Worm (Caenorhabditis elegans) whole organism, young adult: ENCODE data around the gene nhr-253.

Experiments
- B0035.1 ChIP-seq: sonication (generic microtip); optimal IDR thresholded peaks from 2 replicates; lab custom pipeline; 2016; ENCODE audit warnings: missing genetic modification characterization, mild to moderate bottlenecking, missing compliant biosample characterization, missing genotype, missing genetic modification reagents
- B0261.1 ChIP-seq: sonication (generic microtip); optimal IDR thresholded peaks from 2 replicates; lab custom pipeline; 2016; ENCODE audit warnings: mild to moderate bottlenecking, missing genetic modification characterization, moderate library complexity, missing compliant biosample characterization
- F23B12.7 ChIP-seq: sonication (generic microtip); optimal IDR thresholded peaks from 2 replicates; lab custom pipeline; 2017; ENCODE audit warnings: missing genetic modification characterization, mild to moderate bottlenecking, missing compliant biosample characterization, antibody characterized with exemption, moderate library complexity; ENCODE audit not compliant: insufficient read depth
- F37B4.10 ChIP-seq: fragments of 200-800 bp; sonication (Bioruptor generic); IDR thresholded peaks from 2 replicates; pipeline ENCODE4 v1.3.6; 2022; ENCODE audit warnings: missing genetic modification characterization, missing compliant biosample characterization
- F49E8.2 ChIP-seq: sonication (generic microtip); optimal IDR thresholded peaks from 3 replicates; lab custom pipeline; 2017; ENCODE audit warnings: missing genetic modification characterization, mild to moderate bottlenecking, missing compliant biosample characterization, antibody characterized with exemption, moderate library complexity; ENCODE audit not compliant: insufficient read depth
- T07F8.4 ChIP-seq: sonication (generic microtip); optimal IDR thresholded peaks from 2 replicates; lab custom pipeline; 2016; ENCODE audit warnings: mild to moderate bottlenecking, missing genetic modification characterization, moderate library complexity, missing compliant biosample characterization
- Y53G8AR.9 ChIP-seq: fragments of 200-800 bp; sonication (Bioruptor generic); conservative IDR thresholded peaks from 2 replicates; pipeline ENCODE4 v1.3.6; 2022; ENCODE audit warnings: missing genetic modification reagents, missing genetic modification characterization, missing compliant biosample characterization
- Y56A3A.18 ChIP-seq: fragments of 200-800 bp; sonication (Bioruptor generic); IDR thresholded peaks from 2 replicates; pipeline ENCODE4 v1.3.6; 2022; ENCODE audit warnings: missing genetic modification reagents, missing genetic modification characterization, missing compliant biosample characterization
- Y79H2A.3 ChIP-seq: fragments of 200-800 bp; sonication (Bioruptor generic); conservative IDR thresholded peaks from 2 replicates; pipeline ENCODE4 v1.3.6; 2022; ENCODE audit warnings: missing genetic modification reagents, missing genetic modification characterization, missing compliant biosample characterization
- bed-1 ChIP-seq: fragments of 200-800 bp; sonication (Bioruptor generic); IDR thresholded peaks from 2 replicates; pipeline ENCODE4 v1.3.6; 2022; ENCODE audit warnings: missing genetic modification reagents, missing genetic modification characterization, missing compliant biosample characterization
- ceh-27 ChIP-seq: fragments of 200-800 bp; sonication (Bioruptor generic); optimal IDR thresholded peaks from 2 replicates; lab custom pipeline; 2018; ENCODE audit warnings: mild to moderate bottlenecking, missing genetic modification characterization, moderate library complexity, missing compliant biosample characterization
- ceh-40 ChIP-seq: fragments of 200-800 bp; sonication (Bioruptor generic); IDR thresholded peaks from 2 replicates; pipeline ENCODE4 v1.3.6; 2022; ENCODE audit warnings: missing genetic modification characterization, missing compliant biosample characterization
- ceh-79 ChIP-seq: sonication (generic microtip); optimal IDR thresholded peaks from 2 replicates; lab custom pipeline; 2017; ENCODE audit warnings: mild to moderate bottlenecking, missing genetic modification characterization, missing compliant biosample characterization
- dox-1 ChIP-seq: fragments of 200-800 bp; sonication (Bioruptor generic); IDR thresholded peaks from 2 replicates; pipeline ENCODE4 v1.3.6; 2022; ENCODE audit warnings: missing genetic modification reagents, missing genetic modification characterization, missing compliant biosample characterization
- egl-44 ChIP-seq: fragments of 200-800 bp; sonication (Bioruptor generic); IDR thresholded peaks from 2 replicates; pipeline ENCODE4 v1.3.6; 2022; ENCODE audit warnings: missing genetic modification reagents, missing genetic modification characterization, missing compliant biosample characterization
- egrh-3 ChIP-seq: fragments of 200-800 bp; sonication (Bioruptor generic); IDR thresholded peaks from 2 replicates; pipeline ENCODE4 v1.3.6; 2022; ENCODE audit warnings: missing genetic modification reagents, missing genetic modification characterization, missing compliant biosample characterization
- ets-4 ChIP-seq: fragments of 200-800 bp; sonication (Bioruptor generic); optimal IDR thresholded peaks from 2 replicates; lab custom pipeline; 2018; ENCODE audit warnings: mild to moderate bottlenecking, missing genetic modification characterization, missing compliant biosample characterization
- fkh-3 ChIP-seq: sonication (generic microtip); optimal IDR thresholded peaks from 2 replicates; lab custom pipeline; 2016; ENCODE audit warnings: mild to moderate bottlenecking, missing genetic modification characterization, missing compliant biosample characterization
- him-1 ChIP-seq: sonication (generic microtip); optimal IDR thresholded peaks from 2 replicates; lab custom pipeline; 2016; ENCODE audit warnings: missing genotype, missing genetic modification reagents, missing genetic modification characterization, missing compliant biosample characterization
- hlh-12 ChIP-seq: sonication (generic microtip); optimal IDR thresholded peaks from 2 replicates; lab custom pipeline; 2016; ENCODE audit warnings: missing genetic modification characterization, missing compliant biosample characterization
- hmg-1.2 ChIP-seq: fragments of 200-800 bp; sonication (Bioruptor generic); IDR thresholded peaks from 2 replicates; pipeline ENCODE4 v1.3.6; 2022; ENCODE audit warnings: missing genetic modification reagents, missing genetic modification characterization, missing compliant biosample characterization
- lsl-1 ChIP-seq: fragments of 200-800 bp; sonication (Bioruptor generic); optimal IDR thresholded peaks from 2 replicates; lab custom pipeline; 2018; ENCODE audit warnings: mild to moderate bottlenecking, missing genetic modification characterization, moderate library complexity, missing compliant biosample characterization
- mes-4 ChIP-seq: sonication (generic microtip); optimal IDR thresholded peaks from 2 replicates; lab custom pipeline; 2016; ENCODE audit warnings: missing genotype, missing genetic modification characterization, missing compliant biosample characterization
- nhr-27 ChIP-seq: fragments of 200-800 bp; sonication (Bioruptor generic); optimal IDR thresholded peaks from 2 replicates; lab custom pipeline; 2018; ENCODE audit warnings: mild to moderate bottlenecking, missing genetic modification characterization, moderate library complexity, missing compliant biosample characterization
- nhr-90 ChIP-seq: sonication (generic microtip); optimal IDR thresholded peaks from 2 replicates; lab custom pipeline; 2016; ENCODE audit warnings: missing genotype, mild to moderate bottlenecking, missing genetic modification characterization, missing compliant biosample characterization
- pha-4 ChIP-seq: fragments of 150-350 bp; sonication (generic microtip); optimal IDR thresholded peaks from 2 replicates; lab custom pipeline; 2014; ENCODE audit warnings: missing biosample characterization, missing genetic modification reagents, missing genetic modification characterization
- sdz-38 ChIP-seq: sonication (generic microtip); optimal IDR thresholded peaks from 2 replicates; lab custom pipeline; 2016; ENCODE audit warnings: missing genotype, missing genetic modification characterization, missing compliant biosample characterization
- tbp1 ChIP-seq: fragments of 200-800 bp; sonication (Bioruptor generic); optimal IDR thresholded peaks from 2 replicates; lab custom pipeline; 2018; ENCODE audit warnings: mild to moderate bottlenecking, missing genetic modification characterization, missing compliant biosample characterization
- unc-130 ChIP-seq: sonication (generic microtip); optimal IDR thresholded peaks from 2 replicates; lab custom pipeline; 2016; ENCODE audit warnings: missing genetic modification reagents, missing genetic modification characterization, missing compliant biosample characterization
- unc-62 ChIP-seq: fragments of 150-350 bp; optimal IDR thresholded peaks from 2 replicates; lab custom pipeline; 2014; ENCODE audit warnings: missing biosample characterization, missing genetic modification reagents, missing genetic modification characterization
- xnd-1 ChIP-seq: sonication (generic microtip); optimal IDR thresholded peaks from 2 replicates; lab custom pipeline; 2016; ENCODE audit warnings: missing genotype, missing genetic modification reagents, missing genetic modification characterization, missing compliant biosample characterization
- ztf-22 ChIP-seq: fragments of 200-800 bp; sonication (Bioruptor generic); optimal IDR thresholded peaks from 2 replicates; lab custom pipeline; 2018; ENCODE audit warnings: mild to moderate bottlenecking, missing genetic modification characterization, moderate library complexity, missing compliant biosample characterization
- ztf-25 ChIP-seq: fragments of 200-800 bp; sonication (Bioruptor generic); IDR thresholded peaks from 2 replicates; pipeline ENCODE4 v1.3.6; 2022; ENCODE audit warnings: missing genetic modification reagents, missing genetic modification characterization, missing compliant biosample characterization
- ztf-6 ChIP-seq: fragments of 200-800 bp; sonication (Bioruptor generic); IDR thresholded peaks from 2 replicates; pipeline ENCODE4 v1.3.6; 2022; ENCODE audit warnings: missing genetic modification reagents, missing genetic modification characterization, missing compliant biosample characterization

The nhr-253 gene

DNA sequence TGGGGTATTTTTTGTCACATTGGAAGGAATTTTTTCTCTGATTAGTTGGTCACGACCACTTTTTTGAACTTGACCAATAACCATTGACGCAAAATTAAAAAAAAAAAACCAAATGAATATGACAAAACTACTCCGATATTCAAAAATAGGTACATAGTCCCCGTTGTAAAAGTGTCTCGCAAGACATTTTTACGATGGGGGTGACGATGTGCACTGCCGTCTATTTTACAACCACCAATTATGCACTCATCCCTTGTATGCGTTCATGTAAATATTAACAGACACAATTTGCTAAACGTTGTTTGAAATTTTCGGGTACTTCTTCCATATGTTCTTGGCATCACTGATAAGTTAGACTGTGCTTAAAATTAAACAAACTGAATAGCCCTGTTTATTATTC, 3.3 kb downstream of the nhr-253 start, which contains the start of gene scl-27:
scl-27 (plus strand) TSS at position 301 of the 400 bp plus-strand sequence.
- TF ChIP-seq F49E8.2 (no peak), him-1 (tag; lab: Kevin White, UChicago) (no peak), dox-1 (GFP tag; lab: Robert Waterston, UW) (no peak), ceh-27 (GFP tag; lab: Kevin White, UChicago) (no peak), hmg-1.2 (GFP tag; lab: Robert Waterston, UW) (no peak), xnd-1 (tag; lab: Kevin White, UChicago) (no peak), egl-44 (GFP tag; lab: Robert Waterston, UW) (no peak), ztf-6 (no peak)

DNA sequence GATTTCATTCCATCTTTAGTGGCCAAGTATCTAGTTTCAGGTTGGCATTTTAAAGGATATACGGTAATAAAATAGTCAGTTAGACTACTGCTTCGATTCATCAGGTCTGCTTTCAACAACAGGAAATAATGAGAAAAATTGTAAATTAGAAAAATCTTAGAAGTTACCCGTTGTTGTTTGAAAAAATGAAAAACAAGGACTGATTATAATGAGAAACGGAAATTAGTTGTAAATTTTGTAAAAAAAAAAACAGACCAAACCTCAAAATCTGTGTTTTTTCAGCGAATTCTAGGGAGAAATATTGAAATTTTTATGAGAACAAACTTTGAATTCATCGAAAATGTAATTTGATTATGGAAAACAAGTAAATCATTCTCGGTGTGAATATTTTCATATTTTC, 6.6 kb downstream of the nhr-253 start, which contains the start of gene srh-62:
srh-62 (minus strand) TSS at position 101 of the 400 bp plus-strand sequence.
- TF ChIP-seq xnd-1 (tag; lab: Kevin White, UChicago) (no peak), ztf-22 (GFP tag; lab: Kevin White, UChicago) (no peak), unc-62 (GFP tag; lab: Kevin White, UChicago) (no peak)

DNA sequence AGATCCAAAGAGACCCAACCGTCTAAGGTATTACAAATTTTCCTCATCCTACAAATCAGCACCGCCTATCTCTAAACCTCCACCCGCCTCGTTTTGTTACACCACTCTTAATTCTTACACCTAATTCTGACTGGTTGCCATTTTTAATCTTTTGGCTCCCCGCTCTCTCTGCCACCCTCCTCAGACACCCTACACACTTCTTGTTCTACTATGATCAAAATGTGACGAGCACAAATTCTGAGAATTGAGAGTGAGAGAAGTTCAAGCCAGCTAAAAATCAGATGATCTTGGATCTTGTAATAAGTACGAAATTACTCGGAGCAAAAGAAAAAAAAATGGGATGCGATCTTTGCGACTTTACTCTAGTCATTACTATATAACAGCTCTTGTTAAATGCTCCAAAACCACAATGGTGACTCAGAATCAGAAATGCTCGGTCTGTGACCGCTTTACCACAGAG, 7.8 kb downstream of the nhr-253 start, which contains the start of gene nhr-252:
nhr-252 (plus strand) TSS at position 410 of the 460 bp plus-strand sequence.
- TF ChIP-seq unc-130 (GFP tag; lab: Kevin White, UChicago) (no peak), Y79H2A.3 (GFP tag; lab: Robert Waterston, UW) (no peak), B0261.1 (tag; lab: Kevin White, UChicago) (no peak), ztf-25 (no peak), hlh-12 (tag; lab: Kevin White, UChicago) (no peak), T07F8.4 (tag; lab: Kevin White, UChicago) (no peak), pha-4 (tag; lab: Kevin White, UChicago) (no peak), sdz-38 (tag; lab: Kevin White, UChicago) (no peak), Y53G8AR.9 (GFP tag; lab: Robert Waterston, UW) (no peak), egrh-3 (GFP tag; lab: Robert Waterston, UW) (no peak), Y56A3A.18 (GFP tag; lab: Robert Waterston, UW) (no peak), mes-4 (tag; lab: Kevin White, UChicago) (no peak)

DNA sequence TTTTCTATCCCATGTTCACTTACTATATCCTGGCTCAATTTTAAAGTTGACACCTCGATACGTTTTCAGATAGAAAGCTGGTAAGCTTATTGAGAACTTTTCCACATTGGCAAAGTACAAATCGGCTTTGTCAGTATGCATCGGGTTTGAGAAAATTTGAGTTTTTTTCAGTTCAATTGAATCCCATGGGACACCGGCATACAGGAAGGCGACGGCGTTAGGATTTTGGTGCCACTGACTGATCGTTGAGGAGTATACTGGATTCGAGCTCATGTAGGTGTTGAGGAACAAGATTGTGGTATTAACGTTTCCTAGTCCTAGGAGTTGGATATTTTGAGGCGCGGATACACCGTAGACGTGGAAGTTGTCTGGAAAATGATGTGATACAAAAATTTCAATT, 16.4 kb downstream of the nhr-253 start:
- TF ChIP-seq Y53G8AR.9 (GFP tag; lab: Robert Waterston, UW): no peak
- TF ChIP-seq nhr-90 (tag; lab: Kevin White, UChicago): no peak
- TF ChIP-seq tbp1: no peak
- no peak for TF ChIP-seq dox-1 (GFP tag; lab: Robert Waterston, UW)
- no peak for TF ChIP-seq T07F8.4 (tag; lab: Kevin White, UChicago)
- no peak for TF ChIP-seq F37B4.10 (GFP tag; lab: Robert Waterston, UW)
- no peak for TF ChIP-seq F23B12.7
- TF ChIP-seq fkh-3 (tag; lab: Kevin White, UChicago): no peak
- TF ChIP-seq lsl-1: no peak
- no peak for TF ChIP-seq ets-4
- no peak for TF ChIP-seq B0035.1 (tag; lab: Kevin White, UChicago)
- TF ChIP-seq ceh-40 (GFP tag; lab: Robert Waterston, UW): no peak
- no peak for TF ChIP-seq ceh-79 (tag; lab: Kevin White, UChicago)
- TF ChIP-seq bed-1 (GFP tag; lab: Robert Waterston, UW): no peak
- no peak for TF ChIP-seq nhr-27 (tag; lab: Kevin White, UChicago)
